Fruit fly (Drosophila melanogaster) Kc167 (cell line): Measurements from ENCODE around the gene Cubn.

Source experiments
- h ChIP-seq: fragments of >200 bp; optimal IDR thresholded peaks from 3 replicates; lab custom pipeline; 2018; ENCODE audit warnings: missing external identifiers
- insv ChIP-seq: fragments of >200 bp; optimal IDR thresholded peaks from 3 replicates; lab custom pipeline; 2018; ENCODE audit warnings: missing external identifiers
- psq ChIP-seq: fragments of >200 bp; optimal IDR thresholded peaks from 2 replicates; lab custom pipeline; 2017; ENCODE audit warnings: missing external identifiers
- ttk ChIP-seq: sonication (Bioruptor generic); optimal IDR thresholded peaks from 2 replicates; lab custom pipeline; 2017; ENCODE audit warnings: missing external identifiers

- TF ChIP-seq ttk (lab: Kevin White, UChicago) (no peak), psq (lab: Kevin White, UChicago) (no peak), h (lab: Kevin White, UChicago) (no peak), insv (lab: Kevin White, UChicago) (no peak)
Observed at dm6 chrX:9520175-9520574, 50.9 kb downstream of the Cubn start.
